Worm (Caenorhabditis elegans): Measurements from ENCODE around the gene rab-37.
A peak's percentile ranks its signal among the peaks of the same experiment; 100 is the strongest.

rab-37 gene

ce11 chrX:4254782-4255181 lies 19.1 kb upstream of the rab-37 start, which contains the start of gene taf-11.1:
taf-11.1 (plus strand) TSS chrX:4255170.
- TF ChIP-seq dao-5 (tag; optimal IDR thresholded peaks at IDR 0.05) (no peak), him-1 (tag; optimal IDR thresholded peaks at IDR 0.05) (no peak), W03F9.2 (tag; optimal IDR thresholded peaks at IDR 0.05) (no peak)

- no peak for TF ChIP-seq dao-5 (tag; optimal IDR thresholded peaks at IDR 0.05)
- no peak for TF ChIP-seq him-1 (tag; optimal IDR thresholded peaks at IDR 0.05)
- no peak for TF ChIP-seq W03F9.2 (tag; optimal IDR thresholded peaks at IDR 0.05)
Measured at ce11 chrX:4252047-4252446, 16.4 kb upstream of the rab-37 start, which contains the start of gene srv-5. srv-5 (plus strand) TSS chrX:4252347.

- TF ChIP-seq dao-5 (tag; optimal IDR thresholded peaks at IDR 0.05) (no peak), W03F9.2 (tag; optimal IDR thresholded peaks at IDR 0.05) (no peak), him-1 (tag; optimal IDR thresholded peaks at IDR 0.05) (no peak)
Measured at ce11 chrX:4248949-4249348, 13.3 kb upstream of the rab-37 start, which contains the start of gene hlh-13. hlh-13 (plus strand) TSS chrX:4249249.

ce11 chrX:4248417-4248816 lies 12.8 kb upstream of the rab-37 start:
- TF ChIP-seq him-1 (tag; optimal IDR thresholded peaks at IDR 0.05) (no peak), dao-5 (tag; optimal IDR thresholded peaks at IDR 0.05) (no peak), W03F9.2 (tag; optimal IDR thresholded peaks at IDR 0.05) (no peak)

ce11 chrX:4246867-4247591 lies 11.4 kb upstream of the rab-37 start, which contains the start of gene F48D6.4:
F48D6.4 (minus strand) TSS chrX:4247212.
- TF ChIP-seq dao-5 (tag; optimal IDR thresholded peaks at IDR 0.05) (peak; percentile 44), W03F9.2 (tag; optimal IDR thresholded peaks at IDR 0.05) (no peak), him-1 (tag; optimal IDR thresholded peaks at IDR 0.05) (no peak)

- TF ChIP-seq dao-5 (tag; optimal IDR thresholded peaks at IDR 0.05) (no peak), him-1 (tag; optimal IDR thresholded peaks at IDR 0.05) (no peak), W03F9.2 (tag; optimal IDR thresholded peaks at IDR 0.05) (no peak)
Measured at ce11 chrX:4246237-4246697, 10.6 kb upstream of the rab-37 start.

ce11 chrX:4245124-4245523 lies 9.5 kb upstream of the rab-37 start:
- no peak for TF ChIP-seq dao-5 (tag; optimal IDR thresholded peaks at IDR 0.05)
- no peak for TF ChIP-seq him-1 (tag; optimal IDR thresholded peaks at IDR 0.05)
- TF ChIP-seq W03F9.2 (tag; optimal IDR thresholded peaks at IDR 0.05) = peak; percentile 3

ce11 chrX:4244489-4245123 lies 9.0 kb upstream of the rab-37 start:
- TF ChIP-seq him-1 (tag; optimal IDR thresholded peaks at IDR 0.05) (no peak), W03F9.2 (tag; optimal IDR thresholded peaks at IDR 0.05) (no peak), dao-5 (tag; optimal IDR thresholded peaks at IDR 0.05) (no peak)

ce11 chrX:4238971-4239370 lies 3.3 kb upstream of the rab-37 start:
- TF ChIP-seq dao-5 (tag; optimal IDR thresholded peaks at IDR 0.05) = no peak
- no peak for TF ChIP-seq W03F9.2 (tag; optimal IDR thresholded peaks at IDR 0.05)
- TF ChIP-seq him-1 (tag; optimal IDR thresholded peaks at IDR 0.05) = no peak

ce11 chrX:4222779-4223387 lies 12.8 kb downstream of the rab-37 start:
- TF ChIP-seq him-1 (tag; optimal IDR thresholded peaks at IDR 0.05) = peak; percentile 93
- TF ChIP-seq dao-5 (tag; optimal IDR thresholded peaks at IDR 0.05) = peak; percentile 65
- TF ChIP-seq W03F9.2 (tag; optimal IDR thresholded peaks at IDR 0.05) = no peak

- TF ChIP-seq dao-5 (tag; optimal IDR thresholded peaks at IDR 0.05) (no peak), him-1 (tag; optimal IDR thresholded peaks at IDR 0.05) (no peak), W03F9.2 (tag; optimal IDR thresholded peaks at IDR 0.05) (no peak)
Measured at ce11 chrX:4222200-4222599, 13.5 kb downstream of the rab-37 start.

ce11 chrX:4219487-4219886 lies 16.2 kb downstream of the rab-37 start:
- TF ChIP-seq him-1 (tag; optimal IDR thresholded peaks at IDR 0.05) (no peak), dao-5 (tag; optimal IDR thresholded peaks at IDR 0.05) (no peak)

- TF ChIP-seq him-1 (tag; optimal IDR thresholded peaks at IDR 0.05) = no peak
- no peak for TF ChIP-seq dao-5 (tag; optimal IDR thresholded peaks at IDR 0.05)
- no peak for TF ChIP-seq W03F9.2 (tag; optimal IDR thresholded peaks at IDR 0.05)
Measured at ce11 chrX:4218174-4218573, 17.5 kb downstream of the rab-37 start, which contains the start of gene W01H2.2. W01H2.2 (minus strand) TSS chrX:4218458.

- TF ChIP-seq dao-5 (tag; optimal IDR thresholded peaks at IDR 0.05) (no peak), him-1 (tag; optimal IDR thresholded peaks at IDR 0.05) (no peak), W03F9.2 (tag; optimal IDR thresholded peaks at IDR 0.05) (no peak)
Measured at ce11 chrX:4216894-4217293, 18.8 kb downstream of the rab-37 start, which contains the start of the genes F20B6.10 and hpk-1. F20B6.10 (minus strand) TSS chrX:4217196. hpk-1 (minus strand) TSS chrX:4217290.
